Worm (Caenorhabditis elegans): Measurements from ENCODE around the gene fbxa-194.

DNA sequence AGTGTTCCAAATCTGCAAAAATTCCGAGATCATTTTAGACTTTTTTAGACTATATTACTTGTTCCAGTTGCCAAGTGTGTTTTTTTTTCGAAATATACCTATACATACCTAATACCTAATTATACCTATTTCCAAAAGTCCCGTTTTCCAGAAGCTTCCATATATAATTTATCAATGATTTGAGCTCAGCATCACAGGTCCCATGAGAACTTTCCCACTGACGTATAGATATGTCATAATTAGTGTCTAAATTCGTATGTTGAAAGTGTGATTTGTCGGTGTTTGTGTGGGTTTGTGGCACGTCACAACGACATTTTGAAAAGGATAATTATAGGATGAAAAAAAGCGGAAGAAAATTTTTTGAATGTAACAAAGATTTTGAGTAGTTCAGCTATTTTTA is 27.0 kb upstream of the fbxa-194 start:
- TF ChIP-seq nhr-11 (tag; optimal IDR thresholded peaks at IDR 0.05) (no peak), hlh-30 (tag; optimal IDR thresholded peaks at IDR 0.05; ENCODE audit: insufficient read depth) (no peak), Y48G9A.11 (GFP tag; IDR thresholded peaks at IDR 0.05) (no peak), ceh-20 (GFP tag; IDR thresholded peaks at IDR 0.05) (no peak), lin-13 (GFP tag; optimal IDR thresholded peaks at IDR 0.05) (no peak), nhr-28 (tag; optimal IDR thresholded peaks at IDR 0.05) (no peak), unc-130 (GFP tag; optimal IDR thresholded peaks at IDR 0.05) (no peak), nhr-76 (tag; optimal IDR thresholded peaks at IDR 0.05) (no peak), pqm-1 (tag; optimal IDR thresholded peaks at IDR 0.05) (no peak), snpc-1.2 (GFP tag; IDR thresholded peaks at IDR 0.05) (no peak), ces-1 (GFP tag; optimal IDR thresholded peaks at IDR 0.05) (no peak), aha-1 (tag) (peak; percentile 82), nhr-237 (tag; optimal IDR thresholded peaks at IDR 0.05) (no peak), lir-3 (tag; optimal IDR thresholded peaks at IDR 0.05) (no peak)
